Fruit fly (Drosophila melanogaster) whole organism, embryonic: Measurements from ENCODE around the gene sphe.

ENCODE experiments used
- Bgb ChIP-seq: fragments of 200-800 bp; sonication (Bioruptor generic); IDR thresholded peaks from 2 replicates; pipeline ENCODE4 v1.3.6; 2022; ENCODE audit warnings: missing biosample characterization, missing genetic modification characterization; ENCODE audit not compliant: partially characterized antibody
- CG13624 ChIP-seq: fragments of 200-800 bp; sonication (Bioruptor generic); optimal IDR thresholded peaks from 2 replicates; lab custom pipeline; 2016; ENCODE audit warnings: missing biosample characterization, missing genetic modification characterization
- CG14860 ChIP-seq: fragments of 200-800 bp; sonication (Bioruptor generic); IDR thresholded peaks from 3 replicates; pipeline ENCODE4 v1.3.6; 2022; ENCODE audit warnings: missing biosample characterization, missing genetic modification characterization; ENCODE audit not compliant: partially characterized antibody
- CG15601 ChIP-seq: fragments of 200-800 bp; sonication (Bioruptor generic); optimal IDR thresholded peaks from 3 replicates; lab custom pipeline; 2019; ENCODE audit warnings: missing biosample characterization, mild to moderate bottlenecking, missing genetic modification characterization, moderate library complexity
- CG16813 ChIP-seq: fragments of 200-800 bp; sonication (Bioruptor generic); IDR thresholded peaks from 3 replicates; pipeline ENCODE4 v1.3.6; 2022; ENCODE audit warnings: missing biosample characterization, missing genetic modification characterization; ENCODE audit not compliant: partially characterized antibody
- CG17385 ChIP-seq: fragments of 200-800 bp; sonication (Bioruptor generic); optimal IDR thresholded peaks from 3 replicates; lab custom pipeline; 2018; ENCODE audit warnings: missing biosample characterization, mild to moderate bottlenecking, missing genetic modification characterization
- CG2120 ChIP-seq: fragments of 200-800 bp; sonication (Bioruptor generic); optimal IDR thresholded peaks from 3 replicates; lab custom pipeline; 2016; ENCODE audit warnings: missing biosample characterization, missing genetic modification characterization
- CG31441 ChIP-seq: fragments of 200-800 bp; sonication (Bioruptor generic); IDR thresholded peaks from 2 replicates; pipeline ENCODE4 v1.3.6; 2022; ENCODE audit warnings: missing biosample characterization, missing genetic modification characterization
- CG3407 ChIP-seq: fragments of 200-800 bp; sonication (Bioruptor generic); optimal IDR thresholded peaks from 2 replicates; lab custom pipeline; 2018; ENCODE audit warnings: missing biosample characterization, mild to moderate bottlenecking, missing genetic modification characterization
- CG3847 ChIP-seq: fragments of 200-800 bp; sonication (Bioruptor generic); IDR thresholded peaks from 2 replicates; pipeline ENCODE4 v1.3.6; 2022; ENCODE audit warnings: missing biosample characterization, missing genetic modification characterization
- CG42726 ChIP-seq: fragments of 200-800 bp; sonication (Bioruptor generic); IDR thresholded peaks from 2 replicates; pipeline ENCODE4 v1.3.6; 2022; ENCODE audit warnings: missing biosample characterization, missing genetic modification characterization; ENCODE audit not compliant: partially characterized antibody
- CG5180 ChIP-seq: fragments of 200-800 bp; sonication (Bioruptor generic); optimal IDR thresholded peaks from 3 replicates; lab custom pipeline; 2017; ENCODE audit warnings: missing biosample characterization, missing genetic modification characterization, mild to moderate bottlenecking, moderate library complexity, missing genetic modification reagents
- CG6854 ChIP-seq: fragments of 200-800 bp; sonication (Bioruptor generic); optimal IDR thresholded peaks from 3 replicates; lab custom pipeline; 2017; ENCODE audit warnings: missing biosample characterization, mild to moderate bottlenecking, missing genetic modification characterization
- CG7839 ChIP-seq: fragments of 200-800 bp; sonication (Bioruptor generic); optimal IDR thresholded peaks from 3 replicates; lab custom pipeline; 2018; ENCODE audit warnings: missing biosample characterization, mild to moderate bottlenecking, missing genetic modification characterization, moderate library complexity
- CG7963 ChIP-seq: fragments of 200-800 bp; sonication (Bioruptor generic); IDR thresholded peaks from 3 replicates; pipeline ENCODE4 v1.3.6; 2022; ENCODE audit warnings: missing biosample characterization, missing genetic modification characterization; ENCODE audit not compliant: partially characterized antibody
- CG9876 ChIP-seq: fragments of 200-800 bp; sonication (Bioruptor generic); optimal IDR thresholded peaks from 2 replicates; lab custom pipeline; 2016; ENCODE audit warnings: missing biosample characterization, missing genetic modification characterization
- CG9932 ChIP-seq: fragments of 200-800 bp; sonication (Bioruptor generic); IDR thresholded peaks from 2 replicates; pipeline ENCODE4 v1.3.6; 2022; ENCODE audit warnings: missing biosample characterization, missing genetic modification characterization
- HHEX ChIP-seq: fragments of 200-800 bp; sonication (Bioruptor generic); optimal IDR thresholded peaks from 3 replicates; lab custom pipeline; 2017; ENCODE audit warnings: missing biosample characterization, mild to moderate bottlenecking, missing genetic modification characterization, missing genetic modification reagents
- HLH4C ChIP-seq: fragments of 200-800 bp; sonication (Bioruptor generic); IDR thresholded peaks from 3 replicates; pipeline ENCODE4 v1.3.6; 2022; ENCODE audit warnings: missing biosample characterization, missing genetic modification characterization; ENCODE audit not compliant: partially characterized antibody
- Hr39 ChIP-seq: fragments of >200 bp; optimal IDR thresholded peaks from 2 replicates; lab custom pipeline; 2017
- MESR4 ChIP-seq: fragments of 200-800 bp; sonication (Bioruptor generic); optimal IDR thresholded peaks from 2 replicates; lab custom pipeline; 2018; ENCODE audit warnings: missing biosample characterization, mild to moderate bottlenecking, missing genetic modification characterization, moderate library complexity
- Mes4 ChIP-seq: fragments of 200-800 bp; sonication (Bioruptor generic); optimal IDR thresholded peaks from 2 replicates; lab custom pipeline; 2016; ENCODE audit warnings: missing biosample characterization, missing genetic modification characterization
- NC2α ChIP-seq: fragments of 200-800 bp; sonication (Bioruptor generic); optimal IDR thresholded peaks from 2 replicates; lab custom pipeline; 2016; ENCODE audit warnings: missing biosample characterization, missing genetic modification characterization
- Nf-YC ChIP-seq: fragments of 200-800 bp; optimal IDR thresholded peaks from 3 replicates; lab custom pipeline; 2019; ENCODE audit warnings: missing biosample characterization, mild to moderate bottlenecking, missing genetic modification characterization, moderate library complexity
- NfI ChIP-seq: fragments of 200-800 bp; sonication (Bioruptor generic); optimal IDR thresholded peaks from 3 replicates; lab custom pipeline; 2018; ENCODE audit warnings: missing biosample characterization, mild to moderate bottlenecking, missing genetic modification characterization, moderate library complexity
- Opbp ChIP-seq: fragments of 200-800 bp; sonication (Bioruptor generic); IDR thresholded peaks from 3 replicates; pipeline ENCODE4 v1.3.6; 2022; ENCODE audit warnings: missing biosample characterization, missing genetic modification characterization; ENCODE audit not compliant: partially characterized antibody
- Sin3A ChIP-seq: fragments of >200 bp; optimal IDR thresholded peaks from 2 replicates; lab custom pipeline; 2018
- Six4 ChIP-seq: fragments of 200-800 bp; sonication (Bioruptor generic); optimal IDR thresholded peaks from 2 replicates; lab custom pipeline; 2016; ENCODE audit warnings: missing biosample characterization, missing genetic modification characterization
- Spps ChIP-seq: fragments of 200-800 bp; sonication (Bioruptor generic); optimal IDR thresholded peaks from 2 replicates; lab custom pipeline; 2018; ENCODE audit warnings: missing biosample characterization, mild to moderate bottlenecking, missing genetic modification characterization
- YL-1 ChIP-seq: fragments of 200-800 bp; sonication (Bioruptor generic); optimal IDR thresholded peaks from 3 replicates; lab custom pipeline; 2017; ENCODE audit warnings: missing biosample characterization, mild to moderate bottlenecking, missing genetic modification characterization
- amos ChIP-seq: fragments of 200-800 bp; sonication (Bioruptor generic); IDR thresholded peaks from 2 replicates; pipeline ENCODE4 v1.3.6; 2022; ENCODE audit warnings: missing biosample characterization, missing genetic modification characterization; ENCODE audit not compliant: partially characterized antibody
- bbx ChIP-seq: fragments of 200-800 bp; sonication (Bioruptor generic); IDR thresholded peaks from 2 replicates; pipeline ENCODE4 v1.3.6; 2022; ENCODE audit warnings: missing biosample characterization, missing genetic modification characterization; ENCODE audit not compliant: partially characterized antibody
- cato ChIP-seq: fragments of 200-800 bp; sonication (Bioruptor generic); optimal IDR thresholded peaks from 2 replicates; lab custom pipeline; 2016; ENCODE audit warnings: missing biosample characterization, missing genetic modification characterization, borderline replicate concordance
- corto ChIP-seq: fragments of 200-800 bp; sonication (Bioruptor generic); optimal IDR thresholded peaks from 2 replicates; lab custom pipeline; 2016; ENCODE audit warnings: missing biosample characterization, mild to moderate bottlenecking, missing genetic modification characterization, moderate library complexity
- crol ChIP-seq: fragments of 200-800 bp; sonication (Bioruptor generic); IDR thresholded peaks from 2 replicates; pipeline ENCODE4 v1.3.6; 2022; ENCODE audit warnings: missing biosample characterization, missing genetic modification characterization
- cwo ChIP-seq: fragments of 200-800 bp; sonication (Bioruptor generic); optimal IDR thresholded peaks from 3 replicates; lab custom pipeline; 2017; ENCODE audit warnings: missing biosample characterization, missing genetic modification characterization, mild to moderate bottlenecking, moderate library complexity, missing genetic modification reagents
- ewg ChIP-seq: fragments of 200-800 bp; sonication (Bioruptor generic); optimal IDR thresholded peaks from 3 replicates; lab custom pipeline; 2017; ENCODE audit warnings: mild to moderate bottlenecking, missing biosample characterization, missing genetic modification reagents, missing genetic modification characterization
- gfzf ChIP-seq: fragments of 200-800 bp; sonication (Bioruptor generic); optimal IDR thresholded peaks from 2 replicates; lab custom pipeline; 2016; ENCODE audit warnings: missing biosample characterization, mild to moderate bottlenecking, missing genetic modification characterization, moderate library complexity
- gsb-n ChIP-seq: fragments of 200-800 bp; sonication (Bioruptor generic); optimal IDR thresholded peaks from 3 replicates; lab custom pipeline; 2018; ENCODE audit warnings: missing biosample characterization, mild to moderate bottlenecking, missing genetic modification characterization
- jing ChIP-seq: fragments of 200-800 bp; sonication (Bioruptor generic); optimal IDR thresholded peaks from 2 replicates; lab custom pipeline; 2018; ENCODE audit warnings: missing biosample characterization, mild to moderate bottlenecking, missing genetic modification characterization
- lilli ChIP-seq: fragments of 200-800 bp; sonication (Bioruptor generic); optimal IDR thresholded peaks from 3 replicates; lab custom pipeline; 2016; ENCODE audit warnings: missing biosample characterization, missing genetic modification characterization
- mam ChIP-seq: fragments of 200-800 bp; sonication (Bioruptor generic); optimal IDR thresholded peaks from 3 replicates; lab custom pipeline; 2016; ENCODE audit warnings: missing biosample characterization, missing genetic modification characterization
- mld ChIP-seq: fragments of 200-800 bp; sonication (Bioruptor generic); IDR thresholded peaks from 3 replicates; pipeline ENCODE4 v1.3.6; 2022; ENCODE audit warnings: missing biosample characterization, missing genetic modification characterization; ENCODE audit not compliant: partially characterized antibody
- nerfin-1 ChIP-seq: fragments of 200-800 bp; sonication (Bioruptor generic); optimal IDR thresholded peaks from 3 replicates; lab custom pipeline; 2019; ENCODE audit warnings: missing biosample characterization, mild to moderate bottlenecking, missing genetic modification characterization, moderate library complexity
- pita ChIP-seq: fragments of 200-800 bp; sonication (Bioruptor generic); optimal IDR thresholded peaks from 2 replicates; lab custom pipeline; 2017; ENCODE audit warnings: missing biosample characterization, mild to moderate bottlenecking, missing genetic modification characterization
- sens ChIP-seq: fragments of 200-800 bp; sonication (Bioruptor generic); peaks from one replicate; lab custom pipeline; 2016; ENCODE audit warnings: missing biosample characterization, missing genetic modification characterization
- stwl ChIP-seq: fragments of 200-800 bp; sonication (Bioruptor generic); optimal IDR thresholded peaks from 3 replicates; lab custom pipeline; 2018; ENCODE audit warnings: missing biosample characterization, mild to moderate bottlenecking, missing genetic modification characterization, moderate library complexity
- sug ChIP-seq: fragments of 200-800 bp; optimal IDR thresholded peaks from 2 replicates; lab custom pipeline; 2019; ENCODE audit warnings: missing biosample characterization, mild to moderate bottlenecking, missing genetic modification characterization, moderate library complexity
- twi ChIP-seq: fragments of 200-800 bp; optimal IDR thresholded peaks from 2 replicates; lab custom pipeline; 2019; ENCODE audit warnings: missing biosample characterization, mild to moderate bottlenecking, missing genetic modification characterization, moderate library complexity
- unc-4 ChIP-seq: fragments of 200-800 bp; sonication (Bioruptor generic); IDR thresholded peaks from 2 replicates; pipeline ENCODE4 v1.3.6; 2022; ENCODE audit warnings: missing biosample characterization, missing genetic modification characterization; ENCODE audit not compliant: partially characterized antibody

The sphe gene

dm6 chrX:16683765-16684164, 18.0 kb downstream of the sphe start, which contains the start of gene Axs (continued):
- TF ChIP-seq Sin3A (lab: Kevin White, UChicago) (peak; percentile 48), corto (GFP tag; lab: Kevin White, UChicago) (no peak), NfI (peak; percentile 11), mam (GFP tag; lab: Kevin White, UChicago) (peak; percentile 50), nerfin-1 (tag; lab: Kevin White, UChicago) (no peak), CG14860 (GFP tag; lab: Robert Waterston, UW) (peak; percentile 64), Opbp (peak; percentile 84), bbx (peak; percentile 79), CG42726 (GFP tag; lab: Robert Waterston, UW) (peak; percentile 86), unc-4 (GFP tag; lab: Robert Waterston, UW) (peak; percentile 64), stwl (tag; lab: Kevin White, UChicago) (peak; percentile 64), jing (GFP tag; lab: Kevin White, UChicago) (no peak), CG13624 (peak; percentile 6), CG7839 (tag; lab: Kevin White, UChicago) (peak; percentile 9), Bgb (peak; percentile 85), CG7963 (GFP tag; lab: Robert Waterston, UW) (peak; percentile 60; the same call in 1 of the 3 replicates), cwo (GFP tag; lab: Kevin White, UChicago) (no peak), lilli (GFP tag; lab: Kevin White, UChicago) (peak; percentile 56), amos (GFP tag; lab: Robert Waterston, UW) (peak; percentile 77), crol (GFP tag; lab: Robert Waterston, UW) (no peak), CG6854 (GFP tag; lab: Kevin White, UChicago) (no peak), pita (GFP tag; lab: Kevin White, UChicago) (no peak), sug (tag; lab: Kevin White, UChicago) (peak; percentile 31), Spps (tag; lab: Kevin White, UChicago) (no peak), CG9876 (GFP tag; lab: Kevin White, UChicago) (no peak), mld (peak; percentile 70; the same call in 2 of the 3 replicates), CG3847 (GFP tag; lab: Robert Waterston, UW) (peak; percentile 30), Six4 (GFP tag; lab: Kevin White, UChicago) (no peak), HLH4C (peak; percentile 48; the same call in 2 of the 3 replicates), gsb-n (tag; lab: Kevin White, UChicago) (peak; percentile 23), cato (no peak), CG16813 (peak; percentile 69), Mes4 (peak; percentile 29), YL-1 (GFP tag; lab: Kevin White, UChicago) (peak; percentile 41), Hr39 (lab: Kevin White, UChicago) (no peak), CG9932 (GFP tag; lab: Robert Waterston, UW) (peak; percentile 58), CG17385 (GFP tag; lab: Kevin White, UChicago) (peak; percentile 78), CG2120 (GFP tag; lab: Kevin White, UChicago) (peak; percentile 50), HHEX (GFP tag; lab: Kevin White, UChicago) (no peak), CG31441 (GFP tag; lab: Robert Waterston, UW) (no peak), twi (tag; lab: Kevin White, UChicago) (no peak), ewg (peak; percentile 47), NC2α (GFP tag; lab: Kevin White, UChicago) (no peak), CG15601 (peak; percentile 32), Nf-YC (tag; lab: Kevin White, UChicago) (peak; percentile 9), MESR4 (GFP tag; lab: Kevin White, UChicago) (peak; percentile 15), gfzf (peak; percentile 36), sens (GFP tag; lab: Kevin White, UChicago) (peak; percentile 76), CG5180 (GFP tag; lab: Kevin White, UChicago) (no peak), CG3407 (GFP tag; lab: Kevin White, UChicago) (no peak)
